Fruit fly (Drosophila melanogaster) whole organism, embryonic: ENCODE measurements around the gene CG11970.
A peak's percentile ranks its signal among the peaks of the same experiment; 100 is the strongest.

Experiments used
- Abd-B ChIP-seq: fragments of 200-800 bp; sonication (Bioruptor generic); optimal IDR thresholded peaks from 2 replicates; lab custom pipeline; 2018; ENCODE audit warnings: missing biosample characterization, mild to moderate bottlenecking, missing genetic modification characterization, moderate library complexity
- CG10462 ChIP-seq: fragments of 200-800 bp; sonication (Bioruptor generic); optimal IDR thresholded peaks from 2 replicates; lab custom pipeline; 2016; ENCODE audit warnings: missing biosample characterization, missing genetic modification characterization
- CG16813 ChIP-seq: fragments of 200-800 bp; sonication (Bioruptor generic); IDR thresholded peaks from 3 replicates; pipeline ENCODE4 v1.3.6; 2022; ENCODE audit warnings: missing biosample characterization, missing genetic modification characterization; ENCODE audit not compliant: partially characterized antibody
- CG16815 ChIP-seq: fragments of 200-800 bp; sonication (Bioruptor generic); optimal IDR thresholded peaks from 3 replicates; lab custom pipeline; 2017; ENCODE audit warnings: missing biosample characterization, mild to moderate bottlenecking, missing genetic modification characterization
- CG2129 ChIP-seq: fragments of 200-800 bp; sonication (Bioruptor generic); IDR thresholded peaks from 2 replicates; pipeline ENCODE4 v1.3.6; 2022; ENCODE audit warnings: missing biosample characterization, missing genetic modification characterization; ENCODE audit not compliant: partially characterized antibody
- CG30431 ChIP-seq: fragments of 200-800 bp; sonication (Bioruptor generic); optimal IDR thresholded peaks from 2 replicates; lab custom pipeline; 2017; ENCODE audit warnings: missing biosample characterization, missing genetic modification characterization
- CG3065 ChIP-seq: fragments of 200-800 bp; sonication (Bioruptor generic); optimal IDR thresholded peaks from 2 replicates; lab custom pipeline; 2016; ENCODE audit warnings: missing biosample characterization, missing genetic modification characterization
- CG31224 ChIP-seq: fragments of 200-800 bp; sonication (Bioruptor generic); IDR thresholded peaks from 2 replicates; pipeline ENCODE4 v1.3.6; 2022; ENCODE audit warnings: missing biosample characterization, missing genetic modification characterization
- CG32532 ChIP-seq: fragments of 200-800 bp; sonication (Bioruptor generic); IDR thresholded peaks from 2 replicates; pipeline ENCODE4 v1.3.6; 2022; ENCODE audit warnings: missing biosample characterization, missing genetic modification characterization
- CG3847 ChIP-seq: fragments of 200-800 bp; sonication (Bioruptor generic); IDR thresholded peaks from 2 replicates; pipeline ENCODE4 v1.3.6; 2022; ENCODE audit warnings: missing biosample characterization, missing genetic modification characterization
- CG4854 ChIP-seq: fragments of 200-800 bp; sonication (Bioruptor generic); optimal IDR thresholded peaks from 2 replicates; lab custom pipeline; 2016; ENCODE audit warnings: missing biosample characterization, missing genetic modification characterization, inconsistent platforms
- CG5180 ChIP-seq: fragments of 200-800 bp; sonication (Bioruptor generic); optimal IDR thresholded peaks from 3 replicates; lab custom pipeline; 2017; ENCODE audit warnings: missing biosample characterization, missing genetic modification characterization, mild to moderate bottlenecking, moderate library complexity, missing genetic modification reagents
- CG6689 ChIP-seq: fragments of 200-800 bp; sonication (Bioruptor generic); IDR thresholded peaks from 2 replicates; pipeline ENCODE4 v1.3.6; 2022; ENCODE audit warnings: missing biosample characterization, missing genetic modification characterization
- CG7271 ChIP-seq: fragments of 200-800 bp; sonication (Bioruptor generic); optimal IDR thresholded peaks from 2 replicates; lab custom pipeline; 2018; ENCODE audit warnings: missing biosample characterization, mild to moderate bottlenecking, missing genetic modification characterization, moderate library complexity
- CG7963 ChIP-seq: fragments of 200-800 bp; sonication (Bioruptor generic); IDR thresholded peaks from 3 replicates; pipeline ENCODE4 v1.3.6; 2022; ENCODE audit warnings: missing biosample characterization, missing genetic modification characterization; ENCODE audit not compliant: partially characterized antibody
- CG8388 ChIP-seq: fragments of 200-800 bp; sonication (Bioruptor generic); optimal IDR thresholded peaks from 2 replicates; lab custom pipeline; 2019; ENCODE audit warnings: missing biosample characterization, mild to moderate bottlenecking, missing genetic modification characterization, moderate library complexity
- CG9817 ChIP-seq: fragments of 200-800 bp; sonication (Bioruptor generic); optimal IDR thresholded peaks from 2 replicates; lab custom pipeline; 2018; ENCODE audit warnings: missing biosample characterization, mild to moderate bottlenecking, missing genetic modification characterization, moderate library complexity
- D ChIP-seq, 2 experiments: fragments of 200-800 bp in 1 of 2; fragments of >200 bp in 1 of 2; sonication (Bioruptor generic) in 1 of 2; optimal IDR thresholded peaks; 2 replicates in 1 of 2; 3 replicates in 1 of 2; lab custom pipeline; 2017; ENCODE audit warnings: mild to moderate bottlenecking in 1 of 2, missing biosample characterization in 1 of 2, missing genetic modification characterization in 1 of 2, missing genetic modification reagents in 1 of 2
- D19A ChIP-seq: fragments of 200-800 bp; optimal IDR thresholded peaks from 3 replicates; lab custom pipeline; 2019; ENCODE audit warnings: missing biosample characterization, mild to moderate bottlenecking, missing genetic modification characterization, moderate library complexity
- Dip2 ChIP-seq: fragments of 200-800 bp; sonication (Bioruptor generic); IDR thresholded peaks from 2 replicates; pipeline ENCODE4 v1.3.6; 2022; ENCODE audit warnings: missing biosample characterization, missing genetic modification characterization
- Dp ChIP-seq: fragments of 200-800 bp; sonication (Bioruptor generic); optimal IDR thresholded peaks from 2 replicates; lab custom pipeline; 2018; ENCODE audit warnings: missing biosample characterization, mild to moderate bottlenecking, missing genetic modification characterization, moderate library complexity
- Drgx ChIP-seq: fragments of 200-800 bp; sonication (Bioruptor generic); IDR thresholded peaks from 2 replicates; pipeline ENCODE4 v1.3.6; 2022; ENCODE audit warnings: missing biosample characterization, missing genetic modification characterization
- H2.0 ChIP-seq: fragments of 200-800 bp; sonication (Bioruptor generic); IDR thresholded peaks from 2 replicates; pipeline ENCODE4 v1.3.6; 2022; ENCODE audit warnings: missing biosample characterization, missing genetic modification characterization
- Hey ChIP-seq: fragments of 200-800 bp; sonication (Bioruptor generic); optimal IDR thresholded peaks from 3 replicates; lab custom pipeline; 2018; ENCODE audit warnings: missing biosample characterization, mild to moderate bottlenecking, missing genetic modification characterization
- HmgZ ChIP-seq: fragments of 200-800 bp; sonication (Bioruptor generic); optimal IDR thresholded peaks from 2 replicates; lab custom pipeline; 2018; ENCODE audit warnings: missing biosample characterization, mild to moderate bottlenecking, missing genetic modification characterization
- Meics ChIP-seq: fragments of 200-800 bp; sonication (Bioruptor generic); optimal IDR thresholded peaks from 2 replicates; lab custom pipeline; 2017; ENCODE audit warnings: missing biosample characterization, mild to moderate bottlenecking, missing genetic modification characterization
- NC2β ChIP-seq: fragments of 200-800 bp; sonication (Bioruptor generic); optimal IDR thresholded peaks from 2 replicates; lab custom pipeline; 2016; ENCODE audit warnings: missing biosample characterization, missing genetic modification characterization
- Poxn ChIP-seq: fragments of 200-800 bp; sonication (Bioruptor generic); IDR thresholded peaks from 2 replicates; pipeline ENCODE4 v1.3.6; 2022; ENCODE audit warnings: missing biosample characterization, missing genetic modification characterization
- Rfx ChIP-seq: fragments of 200-800 bp; sonication (Bioruptor generic); IDR thresholded peaks from 2 replicates; pipeline ENCODE4 v1.3.6; 2022; ENCODE audit warnings: missing biosample characterization, missing genetic modification characterization
- Sin3A ChIP-seq: fragments of >200 bp; optimal IDR thresholded peaks from 2 replicates; lab custom pipeline; 2018
- TFAM ChIP-seq: fragments of 200-800 bp; sonication (Bioruptor generic); optimal IDR thresholded peaks from 2 replicates; lab custom pipeline; 2017; ENCODE audit warnings: missing biosample characterization, missing genetic modification characterization, inconsistent platforms
- YL-1 ChIP-seq: fragments of 200-800 bp; sonication (Bioruptor generic); optimal IDR thresholded peaks from 3 replicates; lab custom pipeline; 2017; ENCODE audit warnings: missing biosample characterization, mild to moderate bottlenecking, missing genetic modification characterization
- ap ChIP-seq: fragments of 200-800 bp; sonication (Bioruptor generic); IDR thresholded peaks from 2 replicates; pipeline ENCODE4 v1.3.6; 2022; ENCODE audit warnings: missing biosample characterization, missing genetic modification characterization
- ara ChIP-seq: fragments of 200-800 bp; sonication (Bioruptor generic); IDR thresholded peaks from 2 replicates; pipeline ENCODE4 v1.3.6; 2022; ENCODE audit warnings: missing biosample characterization, missing genetic modification characterization
- dm ChIP-seq: fragments of 200-800 bp; sonication (Bioruptor generic); optimal IDR thresholded peaks from 3 replicates; lab custom pipeline; 2016; ENCODE audit warnings: missing biosample characterization, missing genetic modification characterization
- dysf ChIP-seq: fragments of 200-800 bp; sonication (Bioruptor generic); IDR thresholded peaks from 3 replicates; pipeline ENCODE4 v1.3.6; 2022; ENCODE audit warnings: missing biosample characterization, missing genetic modification characterization
- fd3F ChIP-seq: fragments of 200-800 bp; sonication (Bioruptor generic); optimal IDR thresholded peaks from 2 replicates; lab custom pipeline; 2018; ENCODE audit warnings: missing biosample characterization, mild to moderate bottlenecking, missing genetic modification characterization, moderate library complexity
- gsb-n ChIP-seq: fragments of 200-800 bp; sonication (Bioruptor generic); optimal IDR thresholded peaks from 3 replicates; lab custom pipeline; 2018; ENCODE audit warnings: missing biosample characterization, mild to moderate bottlenecking, missing genetic modification characterization
- maf-S ChIP-seq: fragments of 200-800 bp; sonication (Bioruptor generic); optimal IDR thresholded peaks from 2 replicates; lab custom pipeline; 2016; ENCODE audit warnings: missing biosample characterization, missing genetic modification characterization
- mirr ChIP-seq: fragments of 200-800 bp; sonication (Bioruptor generic); optimal IDR thresholded peaks from 3 replicates; lab custom pipeline; 2018; ENCODE audit warnings: missing biosample characterization, mild to moderate bottlenecking, missing genetic modification characterization
- mld ChIP-seq: fragments of 200-800 bp; sonication (Bioruptor generic); IDR thresholded peaks from 3 replicates; pipeline ENCODE4 v1.3.6; 2022; ENCODE audit warnings: missing biosample characterization, missing genetic modification characterization; ENCODE audit not compliant: partially characterized antibody
- nerfin-1 ChIP-seq: fragments of 200-800 bp; sonication (Bioruptor generic); optimal IDR thresholded peaks from 3 replicates; lab custom pipeline; 2019; ENCODE audit warnings: missing biosample characterization, mild to moderate bottlenecking, missing genetic modification characterization, moderate library complexity
- pho ChIP-seq: fragments of 200-800 bp; sonication (Bioruptor generic); optimal IDR thresholded peaks from 2 replicates; lab custom pipeline; 2016; ENCODE audit warnings: missing biosample characterization, missing genetic modification characterization
- pnt ChIP-seq: fragments of 200-800 bp; sonication (Bioruptor generic); optimal IDR thresholded peaks from 3 replicates; lab custom pipeline; 2016; ENCODE audit warnings: missing biosample characterization, missing genetic modification characterization
- ranshi ChIP-seq: fragments of 200-800 bp; sonication (Bioruptor generic); IDR thresholded peaks from 2 replicates; pipeline ENCODE4 v1.3.6; 2022; ENCODE audit warnings: missing biosample characterization, missing genetic modification characterization
- sim ChIP-seq: fragments of 200-800 bp; sonication (Bioruptor generic); IDR thresholded peaks from 2 replicates; pipeline ENCODE4 v1.3.6; 2022; ENCODE audit warnings: missing biosample characterization, missing genetic modification characterization
- sima ChIP-seq: fragments of 200-800 bp; sonication (Bioruptor generic); optimal IDR thresholded peaks from 2 replicates; lab custom pipeline; 2016; ENCODE audit warnings: missing biosample characterization, missing genetic modification characterization
- sr ChIP-seq: fragments of 200-800 bp; sonication (Bioruptor generic); IDR thresholded peaks from 3 replicates; pipeline ENCODE4 v1.3.6; 2022; ENCODE audit warnings: missing biosample characterization, missing genetic modification characterization
- trem ChIP-seq: fragments of 200-800 bp; optimal IDR thresholded peaks from 3 replicates; lab custom pipeline; 2019; ENCODE audit warnings: missing biosample characterization, mild to moderate bottlenecking, missing genetic modification characterization, moderate library complexity
- tup ChIP-seq: fragments of 200-800 bp; sonication (Bioruptor generic); optimal IDR thresholded peaks from 2 replicates; lab custom pipeline; 2016; ENCODE audit warnings: missing biosample characterization, mild to moderate bottlenecking, missing genetic modification characterization, moderate library complexity
- usp ChIP-seq: fragments of >200 bp; optimal IDR thresholded peaks from 2 replicates; lab custom pipeline; 2017; ENCODE audit warnings: missing biosample characterization, missing genetic modification characterization
- wdn ChIP-seq: fragments of 200-800 bp; sonication (Bioruptor generic); IDR thresholded peaks from 2 replicates; pipeline ENCODE4 v1.3.6; 2022; ENCODE audit warnings: missing biosample characterization, missing genetic modification characterization

Gene CG11970

dm6 chr3R:8978768-8979167 is 5.8 kb upstream of the CG11970 start (continued):
- TF ChIP-seq Poxn (GFP tag; lab: Robert Waterston, UW) (no peak), CG9817 (tag; lab: Kevin White, UChicago) (peak; percentile 11), Drgx (GFP tag; lab: Robert Waterston, UW) (no peak), CG7271 (tag; lab: Kevin White, UChicago) (no peak), Meics (GFP tag; lab: Kevin White, UChicago) (no peak), ara (GFP tag; lab: Robert Waterston, UW) (peak; percentile 53; the same call in 1 of the 2 replicates), Rfx (no peak), CG6689 (peak; percentile 25; the same call in 1 of the 2 replicates), D19A (tag; lab: Kevin White, UChicago) (peak; percentile 82), NC2β (GFP tag; lab: Kevin White, UChicago) (no peak), CG3065 (GFP tag; lab: Kevin White, UChicago) (no peak), CG16815 (GFP tag; lab: Kevin White, UChicago) (no peak), CG31224 (no peak), CG16813 (GFP tag; lab: Robert Waterston, UW) (no peak), usp (GFP tag; lab: Kevin White, UChicago) (no peak), CG4854 (GFP tag; lab: Kevin White, UChicago) (no peak), wdn (GFP tag; lab: Robert Waterston, UW) (no peak), Abd-B (GFP tag; lab: Kevin White, UChicago) (no peak), TFAM (no peak), Hey (no peak), maf-S (GFP tag; lab: Kevin White, UChicago) (no peak), CG8388 (peak; percentile 63), dm (GFP tag; lab: Kevin White, UChicago) (no peak), tup (GFP tag; lab: Kevin White, UChicago) (no peak), trem (tag; lab: Kevin White, UChicago) (no peak), Sin3A (lab: Kevin White, UChicago) (no peak), CG10462 (GFP tag; lab: Kevin White, UChicago) (no peak), mirr (GFP tag; lab: Kevin White, UChicago) (no peak), ap (GFP tag; lab: Robert Waterston, UW) (peak; percentile 46; the same call in 1 of the 2 replicates), nerfin-1 (tag; lab: Kevin White, UChicago) (peak; percentile 6), CG5180 (no peak), pnt (no peak), CG3847 (no peak), CG7963 (GFP tag; lab: Robert Waterston, UW) (no peak), H2.0 (GFP tag; lab: Robert Waterston, UW) (no peak), CG30431 (no peak), Dip2 (GFP tag; lab: Robert Waterston, UW) (no peak), sr (GFP tag; lab: Robert Waterston, UW) (no peak), HmgZ (no peak), D (optimal IDR thresholded peaks at IDR 0.05; lab: Kevin White, UChicago) (no peak), D (GFP tag; optimal IDR thresholded peaks at IDR 0.05; lab: Kevin White, UChicago) (peak; percentile 50), ranshi (GFP tag; lab: Robert Waterston, UW) (no peak), dysf (GFP tag; lab: Robert Waterston, UW) (no peak; the same call in 2 of the 3 replicates), CG32532 (GFP tag; lab: Robert Waterston, UW) (no peak), YL-1 (GFP tag; lab: Kevin White, UChicago) (no peak), pho (GFP tag; lab: Kevin White, UChicago) (no peak), sima (GFP tag; lab: Kevin White, UChicago) (no peak), gsb-n (peak; percentile 53), fd3F (GFP tag; lab: Kevin White, UChicago) (no peak), sim (GFP tag; lab: Robert Waterston, UW) (no peak), mld (no peak), CG2129 (no peak), Dp (GFP tag; lab: Kevin White, UChicago) (no peak)
